Fruit fly (Drosophila melanogaster): ENCODE results near the gene CG15202.
A peak's percentile ranks its signal among the peaks of the same experiment; 100 is the strongest.

DNA sequence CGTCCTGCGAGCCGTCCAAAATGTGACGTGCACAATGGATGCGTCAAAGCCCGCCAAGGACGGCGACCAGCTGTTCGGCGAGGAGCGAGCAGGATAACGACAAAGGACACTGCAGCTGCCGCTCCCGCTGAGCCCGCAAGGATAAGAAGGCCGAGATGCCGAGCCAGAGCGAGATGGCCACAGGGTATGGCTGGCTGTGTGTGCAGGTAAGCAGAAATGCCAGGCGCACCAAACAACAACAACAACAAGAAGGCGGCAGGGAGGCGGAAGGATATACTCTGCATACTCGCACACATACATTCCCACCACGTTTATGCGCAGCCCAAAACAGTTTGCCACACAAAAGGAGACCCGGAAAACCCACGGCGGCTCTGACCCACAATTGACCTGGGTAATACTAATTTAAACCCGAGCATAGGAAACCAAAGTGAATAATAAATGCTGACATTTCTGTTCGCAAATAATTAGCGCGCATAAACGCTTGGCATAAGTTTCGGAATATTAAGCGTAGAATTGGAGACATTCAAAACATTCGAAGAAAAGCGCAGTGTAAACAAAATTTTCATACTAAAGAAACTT, 4.3 kb downstream of the CG15202 start:
- no peak for TF ChIP-seq lola (GFP tag; optimal IDR thresholded peaks at IDR 0.05)
- no peak for TF ChIP-seq sv (GFP tag; optimal IDR thresholded peaks at IDR 0.05)
- no peak for TF ChIP-seq brk (GFP tag; optimal IDR thresholded peaks at IDR 0.05)
- no peak for TF ChIP-seq usp (GFP tag; optimal IDR thresholded peaks at IDR 0.05)
- TF ChIP-seq dmrt93B (GFP tag; optimal IDR thresholded peaks at IDR 0.05): no peak
- no peak for TF ChIP-seq Hr78 (GFP tag; optimal IDR thresholded peaks at IDR 0.05)
- TF ChIP-seq Hr83 (GFP tag; optimal IDR thresholded peaks at IDR 0.05; ENCODE audit: poor library complexity, severe bottlenecking): no peak
- TF ChIP-seq foxo (GFP tag; optimal IDR thresholded peaks at IDR 0.05): peak in 1 of 2 experiments; percentile 55
- TF ChIP-seq Dfd (GFP tag; optimal IDR thresholded peaks at IDR 0.05): no peak
- TF ChIP-seq pan (optimal IDR thresholded peaks at IDR 0.05): no peak
- TF ChIP-seq sage (GFP tag; optimal IDR thresholded peaks at IDR 0.05): no peak
- TF ChIP-seq jim (GFP tag; optimal IDR thresholded peaks at IDR 0.05): no peak

Measured in whole organism, wandering third instar larva.